Fruit fly (Drosophila melanogaster): ENCODE data around the gene CG44774.

The CG44774 gene

DNA sequence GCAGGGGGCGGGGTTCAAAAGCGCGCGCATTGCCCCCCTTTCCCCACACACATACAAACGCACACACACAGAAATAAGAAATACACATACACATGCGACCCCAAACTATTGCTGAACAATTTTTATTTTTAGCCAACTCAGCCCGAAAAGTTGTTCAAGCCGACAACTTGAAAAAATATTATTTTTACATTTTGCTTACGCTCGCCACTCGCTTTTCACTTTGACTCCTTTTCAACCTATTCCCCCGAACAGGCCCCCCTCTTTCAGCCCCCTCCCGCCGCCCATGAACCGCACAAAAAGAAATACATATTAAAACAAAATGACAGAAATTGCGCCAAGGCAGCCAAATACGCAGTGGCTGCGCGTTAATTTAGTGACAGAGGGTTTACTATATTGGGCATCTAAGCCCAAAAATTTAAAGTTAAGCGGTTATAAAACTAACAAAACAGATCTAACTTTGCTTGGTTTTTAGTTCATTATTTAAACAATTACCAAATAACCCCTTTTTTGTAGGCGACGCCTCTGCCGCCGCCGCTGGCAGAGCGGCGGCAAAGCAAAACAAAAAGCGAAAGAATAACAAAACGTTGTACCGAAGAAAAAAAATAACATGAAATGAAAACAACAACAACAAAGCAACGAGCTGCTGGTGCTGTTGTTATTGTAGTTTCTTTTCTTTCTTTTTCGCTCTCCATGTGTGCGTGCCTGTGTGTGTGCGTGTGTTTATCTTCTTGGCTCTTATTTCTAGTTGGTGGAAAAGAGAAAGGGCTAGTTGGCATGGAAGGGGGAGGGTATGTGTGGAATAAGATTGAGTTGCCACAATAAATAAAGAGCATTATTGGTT lies 27.7 kb downstream of the CG44774 start (continued):
- peak; percentile 100 for TF ChIP-seq org-1 (GFP tag; optimal IDR thresholded peaks at IDR 0.05)
- peak; percentile 99 for TF ChIP-seq CG3407 (GFP tag; optimal IDR thresholded peaks at IDR 0.05)
- peak; percentile 99 for TF ChIP-seq HmgD (GFP tag; optimal IDR thresholded peaks at IDR 0.05)
- no peak for TF ChIP-seq Lpt (GFP tag; optimal IDR thresholded peaks at IDR 0.05)
- peak; percentile 100 for TF ChIP-seq jumu (GFP tag; optimal IDR thresholded peaks at IDR 0.05)
- peak; percentile 95 for TF ChIP-seq CG3163 (GFP tag; optimal IDR thresholded peaks at IDR 0.05)
- TF ChIP-seq CG4360 (GFP tag; IDR thresholded peaks at IDR 0.05): peak; percentile 98
- peak; percentile 99 for TF ChIP-seq wor (GFP tag; IDR thresholded peaks at IDR 0.05)
- TF ChIP-seq TFAM (GFP tag; optimal IDR thresholded peaks at IDR 0.05): peak; percentile 97
- TF ChIP-seq CG12104 (GFP tag; optimal IDR thresholded peaks at IDR 0.05): peak; percentile 100
- peak; percentile 100 for TF ChIP-seq CG9609 (GFP tag; optimal IDR thresholded peaks at IDR 0.05)
- TF ChIP-seq Dbx (GFP tag; IDR thresholded peaks at IDR 0.05): peak; percentile 100
- peak; percentile 100 for TF ChIP-seq bab2 (GFP tag; optimal IDR thresholded peaks at IDR 0.05)
- peak; percentile 100 for TF ChIP-seq CG4282 (GFP tag; optimal IDR thresholded peaks at IDR 0.05)
- TF ChIP-seq CG10959 (GFP tag; IDR thresholded peaks at IDR 0.05): peak; percentile 99
- TF ChIP-seq Taf1 (GFP tag; IDR thresholded peaks at IDR 0.05): peak; percentile 99
- TF ChIP-seq wdn (GFP tag; IDR thresholded peaks at IDR 0.05): peak; percentile 100
- peak; percentile 99 for TF ChIP-seq gsb (GFP tag; IDR thresholded peaks at IDR 0.05)
- peak; percentile 99 for TF ChIP-seq CG4820 (GFP tag; optimal IDR thresholded peaks at IDR 0.05)
- TF ChIP-seq ranshi (GFP tag; IDR thresholded peaks at IDR 0.05): peak; percentile 100
- peak; percentile 99 for TF ChIP-seq CG10267 (tag; optimal IDR thresholded peaks at IDR 0.05)
- no peak for TF ChIP-seq hb (GFP tag; IDR thresholded peaks at IDR 0.05; ENCODE audit: partially characterized antibody)
- TF ChIP-seq Opbp (GFP tag; IDR thresholded peaks at IDR 0.05; ENCODE audit: partially characterized antibody): no peak
- peak; percentile 98 for TF ChIP-seq Hey (tag; optimal IDR thresholded peaks at IDR 0.05)
- TF ChIP-seq cato (GFP tag; optimal IDR thresholded peaks at IDR 0.05; ENCODE audit: borderline replicate concordance): peak; percentile 100
- TF ChIP-seq CG10654 (GFP tag; optimal IDR thresholded peaks at IDR 0.05): peak; percentile 100
- peak; percentile 99 for TF ChIP-seq dati (GFP tag; IDR thresholded peaks at IDR 0.05)
- TF ChIP-seq CkIIα-i1 (GFP tag; IDR thresholded peaks at IDR 0.05): peak; percentile 99
- peak; percentile 100 for TF ChIP-seq vvl (GFP tag; IDR thresholded peaks at IDR 0.05)
- TF ChIP-seq eve (GFP tag; optimal IDR thresholded peaks at IDR 0.05): peak in 1 of 2 experiments; percentile 74
- peak; percentile 99 for TF ChIP-seq slou (GFP tag; optimal IDR thresholded peaks at IDR 0.05)
- peak; percentile 98 for TF ChIP-seq sd (tag; optimal IDR thresholded peaks at IDR 0.05)
- peak; percentile 100 for TF ChIP-seq Rfx (GFP tag; IDR thresholded peaks at IDR 0.05)
- 0 out of 2 replicates have a peak, but pooled peaks have one; percentile 38 for TF ChIP-seq hbn (GFP tag; IDR thresholded peaks at IDR 0.05; ENCODE audit: partially characterized antibody)
- peak; percentile 100 for TF ChIP-seq Gug (GFP tag; IDR thresholded peaks at IDR 0.05)
- peak; percentile 100 for TF ChIP-seq CG14014 (GFP tag; IDR thresholded peaks at IDR 0.05)
- no peak for TF ChIP-seq CG8478 (optimal IDR thresholded peaks at IDR 0.05)
- peak; percentile 99 for TF ChIP-seq ewg (GFP tag; optimal IDR thresholded peaks at IDR 0.05)
- peak; percentile 100 for TF ChIP-seq Ptx1 (GFP tag; IDR thresholded peaks at IDR 0.05)
- TF ChIP-seq pum (GFP tag; optimal IDR thresholded peaks at IDR 0.05): peak; percentile 100
- peak; percentile 97 for TF ChIP-seq ab (GFP tag; optimal IDR thresholded peaks at IDR 0.05)
- peak; percentile 100 for TF ChIP-seq NK7.1 (GFP tag; optimal IDR thresholded peaks at IDR 0.05)
- TF ChIP-seq CG7928 (GFP tag; optimal IDR thresholded peaks at IDR 0.05): peak; percentile 89
- peak; percentile 99 for TF ChIP-seq CG6689 (GFP tag; IDR thresholded peaks at IDR 0.05)
- peak; percentile 96 for TF ChIP-seq CG17186 (GFP tag; optimal IDR thresholded peaks at IDR 0.05)
- peak; percentile 100 for TF ChIP-seq CG8924 (tag; optimal IDR thresholded peaks at IDR 0.05)
- TF ChIP-seq al (GFP tag; IDR thresholded peaks at IDR 0.05): peak; percentile 100
- peak; percentile 99 for TF ChIP-seq Blimp-1 (GFP tag; optimal IDR thresholded peaks at IDR 0.05)
- TF ChIP-seq CG1233 (GFP tag; optimal IDR thresholded peaks at IDR 0.05): peak; percentile 100
- peak; percentile 100 for TF ChIP-seq lab (GFP tag; optimal IDR thresholded peaks at IDR 0.05)
